Worm (Caenorhabditis elegans): Measurements from ENCODE around the gene ZK1321.4.

DNA sequence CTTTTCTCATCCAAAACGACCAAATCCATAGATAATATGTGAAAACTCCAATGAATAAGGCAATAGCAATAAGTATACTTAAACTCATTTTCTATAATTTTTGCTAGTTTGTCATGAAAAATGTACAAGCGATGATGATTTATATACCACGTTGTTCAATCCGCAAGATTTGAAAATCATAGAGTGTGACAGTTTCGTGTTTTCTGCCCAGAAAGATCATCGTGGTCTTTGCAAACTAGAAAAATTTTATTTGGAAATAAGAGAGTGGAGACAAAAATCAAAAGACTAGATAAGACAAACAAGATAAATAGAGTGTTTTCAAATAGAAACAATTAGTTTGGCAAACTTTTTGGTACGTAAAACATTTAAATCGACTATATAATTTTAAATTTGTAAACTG lies 19.5 kb upstream of the ZK1321.4 start, which contains the start of gene cyp-13A3:
- no peak for TF ChIP-seq zag-1 (tag; optimal IDR thresholded peaks at IDR 0.05)
- TF ChIP-seq snpc-4 (tag; optimal IDR thresholded peaks at IDR 0.05): no peak
- TF ChIP-seq ceh-82 (tag; optimal IDR thresholded peaks at IDR 0.05): no peak
- no peak for TF ChIP-seq ceh-28 (tag; optimal IDR thresholded peaks at IDR 0.05)
- TF ChIP-seq skn-1 (tag; optimal IDR thresholded peaks at IDR 0.05): no peak
- no peak for TF ChIP-seq nhr-23 (tag; optimal IDR thresholded peaks at IDR 0.05)
- TF ChIP-seq elt-3 (tag; optimal IDR thresholded peaks at IDR 0.05): no peak
- no peak for TF ChIP-seq nhr-28 (tag; optimal IDR thresholded peaks at IDR 0.05)
- TF ChIP-seq unc-62 (GFP tag; optimal IDR thresholded peaks at IDR 0.05): no peak
- no peak for TF ChIP-seq nhr-76 (tag; optimal IDR thresholded peaks at IDR 0.05)

Data from whole organism, L3 larva.